Fruit fly (Drosophila melanogaster) whole organism, embryonic: ENCODE measurements around the gene CG44405.

Experiments used
- Aef1 ChIP-seq: fragments of 200-800 bp; sonication (Bioruptor generic); IDR thresholded peaks from 3 replicates; pipeline ENCODE4 v1.3.6; 2022; ENCODE audit warnings: missing biosample characterization, missing genetic modification characterization
- Awh ChIP-seq: fragments of 200-800 bp; sonication (Bioruptor generic); IDR thresholded peaks from 2 replicates; pipeline ENCODE4, ENCODE4 v1.3.6; 2022; ENCODE audit warnings: missing biosample characterization, missing genetic modification characterization
- BEAF-32 ChIP-seq: fragments of 200-800 bp; sonication (Bioruptor generic); optimal IDR thresholded peaks from 3 replicates; lab custom pipeline; 2017; ENCODE audit warnings: missing biosample characterization, missing genetic modification characterization, mild to moderate bottlenecking, moderate library complexity, missing genetic modification reagents
- CG10654 ChIP-seq: fragments of 200-800 bp; sonication (Bioruptor generic); optimal IDR thresholded peaks from 2 replicates; lab custom pipeline; 2016; ENCODE audit warnings: missing biosample characterization, missing genetic modification characterization
- CG11456 ChIP-seq: fragments of 200-800 bp; sonication (Bioruptor generic); IDR thresholded peaks from 3 replicates; pipeline ENCODE4 v1.3.6; 2022; ENCODE audit warnings: missing biosample characterization, missing genetic modification characterization
- CG12391 ChIP-seq: fragments of 200-800 bp; sonication (Bioruptor generic); optimal IDR thresholded peaks from 3 replicates; lab custom pipeline; 2018; ENCODE audit warnings: missing biosample characterization, mild to moderate bottlenecking, missing genetic modification characterization, moderate library complexity
- CG13775 ChIP-seq: fragments of 200-800 bp; sonication (Bioruptor generic); optimal IDR thresholded peaks from 3 replicates; lab custom pipeline; 2017; ENCODE audit warnings: missing biosample characterization, mild to moderate bottlenecking, missing genetic modification characterization
- CG15514 ChIP-seq: fragments of 200-800 bp; sonication (Bioruptor generic); optimal IDR thresholded peaks from 3 replicates; lab custom pipeline; 2017; ENCODE audit warnings: missing biosample characterization, missing genetic modification characterization, mild to moderate bottlenecking, moderate library complexity, missing genetic modification reagents
- CG17912 ChIP-seq: fragments of 200-800 bp; sonication (Bioruptor generic); optimal IDR thresholded peaks from 2 replicates; lab custom pipeline; 2018; ENCODE audit warnings: missing biosample characterization, mild to moderate bottlenecking, missing genetic modification characterization
- CG1792 ChIP-seq: fragments of 200-800 bp; sonication (Bioruptor generic); optimal IDR thresholded peaks from 2 replicates; lab custom pipeline; 2016; ENCODE audit warnings: missing biosample characterization, missing genetic modification characterization
- CG4424 ChIP-seq: fragments of 200-800 bp; sonication (Bioruptor generic); optimal IDR thresholded peaks from 3 replicates; lab custom pipeline; 2016; ENCODE audit warnings: missing biosample characterization, missing genetic modification characterization
- CG4617 ChIP-seq: fragments of 200-800 bp; sonication (Bioruptor generic); optimal IDR thresholded peaks from 3 replicates; lab custom pipeline; 2016; ENCODE audit warnings: missing biosample characterization, missing genetic modification characterization, borderline replicate concordance
- CG7271 ChIP-seq: fragments of 200-800 bp; sonication (Bioruptor generic); optimal IDR thresholded peaks from 2 replicates; lab custom pipeline; 2018; ENCODE audit warnings: missing biosample characterization, mild to moderate bottlenecking, missing genetic modification characterization, moderate library complexity
- CG7357 ChIP-seq: fragments of 200-800 bp; sonication (Bioruptor generic); IDR thresholded peaks from 3 replicates; pipeline ENCODE4 v1.3.6; 2022; ENCODE audit warnings: missing biosample characterization, missing genetic modification characterization
- Camta ChIP-seq: fragments of 200-800 bp; sonication (Bioruptor generic); optimal IDR thresholded peaks from 2 replicates; lab custom pipeline; 2016; ENCODE audit warnings: missing biosample characterization, missing genetic modification characterization
- D ChIP-seq, 2 experiments: fragments of 200-800 bp in 1 of 2; fragments of >200 bp in 1 of 2; sonication (Bioruptor generic) in 1 of 2; optimal IDR thresholded peaks; 2 replicates in 1 of 2; 3 replicates in 1 of 2; lab custom pipeline; 2017; ENCODE audit warnings: mild to moderate bottlenecking in 1 of 2, missing biosample characterization in 1 of 2, missing genetic modification characterization in 1 of 2, missing genetic modification reagents in 1 of 2
- Doc2 ChIP-seq: fragments of 200-800 bp; sonication (Bioruptor generic); IDR thresholded peaks from 2 replicates; pipeline ENCODE4 v1.3.6; 2022; ENCODE audit warnings: missing biosample characterization, missing genetic modification characterization
- Doc3 ChIP-seq: fragments of 200-800 bp; sonication (Bioruptor generic); IDR thresholded peaks from 3 replicates; pipeline ENCODE4 v1.3.6; 2022; ENCODE audit warnings: missing biosample characterization, missing genetic modification characterization; ENCODE audit not compliant: partially characterized antibody
- HmgZ ChIP-seq: fragments of 200-800 bp; sonication (Bioruptor generic); optimal IDR thresholded peaks from 2 replicates; lab custom pipeline; 2018; ENCODE audit warnings: missing biosample characterization, mild to moderate bottlenecking, missing genetic modification characterization
- Hr3 ChIP-seq: fragments of 200-800 bp; sonication (Bioruptor generic); optimal IDR thresholded peaks from 3 replicates; lab custom pipeline; 2016; ENCODE audit warnings: missing biosample characterization, missing genetic modification characterization
- MTF-1 ChIP-seq: fragments of 200-800 bp; sonication (Bioruptor generic); optimal IDR thresholded peaks from 2 replicates; lab custom pipeline; 2018; ENCODE audit warnings: missing biosample characterization, mild to moderate bottlenecking, missing genetic modification characterization, borderline replicate concordance
- Med ChIP-seq: fragments of 200-800 bp; sonication (Bioruptor generic); peaks from one replicate; lab custom pipeline; 2016; ENCODE audit warnings: missing biosample characterization, missing genetic modification characterization, mild to moderate bottlenecking, inconsistent platforms, moderate library complexity
- Ravus ChIP-seq: fragments of 200-800 bp; sonication (Bioruptor generic); IDR thresholded peaks from 2 replicates; pipeline ENCODE4 v1.3.6; 2022; ENCODE audit warnings: missing biosample characterization, missing genetic modification characterization
- Six4 ChIP-seq: fragments of 200-800 bp; sonication (Bioruptor generic); optimal IDR thresholded peaks from 2 replicates; lab custom pipeline; 2016; ENCODE audit warnings: missing biosample characterization, missing genetic modification characterization
- Ssrp ChIP-seq: fragments of 200-800 bp; sonication (Bioruptor generic); optimal IDR thresholded peaks from 2 replicates; lab custom pipeline; 2018; ENCODE audit warnings: missing biosample characterization, mild to moderate bottlenecking, missing genetic modification characterization, moderate library complexity
- Xrp1 ChIP-seq: fragments of 200-800 bp; sonication (Bioruptor generic); IDR thresholded peaks from 2 replicates; pipeline ENCODE4 v1.3.6; 2022; ENCODE audit warnings: missing biosample characterization, missing genetic modification characterization
- YL-1 ChIP-seq: fragments of 200-800 bp; sonication (Bioruptor generic); optimal IDR thresholded peaks from 3 replicates; lab custom pipeline; 2017; ENCODE audit warnings: missing biosample characterization, mild to moderate bottlenecking, missing genetic modification characterization
- ci ChIP-seq: fragments of 200-800 bp; sonication (Bioruptor generic); IDR thresholded peaks from 3 replicates; pipeline ENCODE4 v1.3.6; 2022; ENCODE audit warnings: missing biosample characterization, missing genetic modification characterization
- crol ChIP-seq: fragments of 200-800 bp; sonication (Bioruptor generic); IDR thresholded peaks from 2 replicates; pipeline ENCODE4 v1.3.6; 2022; ENCODE audit warnings: missing biosample characterization, missing genetic modification characterization
- cwo ChIP-seq: fragments of 200-800 bp; sonication (Bioruptor generic); optimal IDR thresholded peaks from 3 replicates; lab custom pipeline; 2017; ENCODE audit warnings: missing biosample characterization, missing genetic modification characterization, mild to moderate bottlenecking, moderate library complexity, missing genetic modification reagents
- ewg ChIP-seq: fragments of 200-800 bp; sonication (Bioruptor generic); optimal IDR thresholded peaks from 3 replicates; lab custom pipeline; 2017; ENCODE audit warnings: mild to moderate bottlenecking, missing biosample characterization, missing genetic modification reagents, missing genetic modification characterization
- exex ChIP-seq: fragments of 200-800 bp; sonication (Bioruptor generic); optimal IDR thresholded peaks from 4 replicates; lab custom pipeline; 2018; ENCODE audit warnings: missing biosample characterization, mild to moderate bottlenecking, missing genetic modification characterization, moderate library complexity
- gce ChIP-seq: fragments of 200-800 bp; sonication (Bioruptor generic); IDR thresholded peaks from 3 replicates; pipeline ENCODE4 v1.3.6; 2022; ENCODE audit warnings: missing biosample characterization, missing genetic modification characterization
- gcm2 ChIP-seq: fragments of 200-800 bp; sonication (Bioruptor generic); optimal IDR thresholded peaks from 2 replicates; lab custom pipeline; 2016; ENCODE audit warnings: missing biosample characterization, missing genetic modification characterization
- gfzf ChIP-seq: fragments of 200-800 bp; sonication (Bioruptor generic); optimal IDR thresholded peaks from 2 replicates; lab custom pipeline; 2016; ENCODE audit warnings: missing biosample characterization, mild to moderate bottlenecking, missing genetic modification characterization, moderate library complexity
- gro ChIP-seq: fragments of 200-800 bp; sonication (Bioruptor generic); optimal IDR thresholded peaks from 2 replicates; lab custom pipeline; 2016; ENCODE audit warnings: missing biosample characterization, missing genetic modification characterization
- ind ChIP-seq: fragments of 200-800 bp; sonication (Bioruptor generic); optimal IDR thresholded peaks from 3 replicates; lab custom pipeline; 2016; ENCODE audit warnings: missing biosample characterization, missing genetic modification characterization
- jumu ChIP-seq: fragments of 200-800 bp; sonication (Bioruptor generic); optimal IDR thresholded peaks from 3 replicates; lab custom pipeline; 2016; ENCODE audit warnings: missing biosample characterization, missing genetic modification characterization
- lola ChIP-seq, 3 experiments: fragments of >200 bp in 2 of 3; fragments of 200-800 bp in 1 of 3; sonication (Bioruptor generic) in 1 of 3; optimal IDR thresholded peaks; 2 replicates each; lab custom pipeline; 2017 to 2019; ENCODE audit warnings: missing biosample characterization in 3 of 3, missing genetic modification characterization in 3 of 3, mild to moderate bottlenecking in 1 of 3, moderate library complexity in 1 of 3
- nom ChIP-seq: fragments of 200-800 bp; sonication (Bioruptor generic); optimal IDR thresholded peaks from 2 replicates; lab custom pipeline; 2017; ENCODE audit warnings: missing biosample characterization, missing genetic modification characterization, mild to moderate bottlenecking, moderate library complexity, missing genetic modification reagents
- p53 ChIP-seq: fragments of 200-800 bp; sonication (Bioruptor generic); optimal IDR thresholded peaks from 2 replicates; lab custom pipeline; 2016; ENCODE audit warnings: missing biosample characterization, missing genetic modification characterization
- run ChIP-seq: fragments of 200-800 bp; sonication (Bioruptor generic); optimal IDR thresholded peaks from 3 replicates; lab custom pipeline; 2018; ENCODE audit warnings: missing biosample characterization, mild to moderate bottlenecking, missing genetic modification characterization
- schlank ChIP-seq: fragments of 200-800 bp; sonication (Bioruptor generic); optimal IDR thresholded peaks from 2 replicates; lab custom pipeline; 2018; ENCODE audit warnings: missing biosample characterization, mild to moderate bottlenecking, missing genetic modification characterization
- sd ChIP-seq: fragments of 200-800 bp; sonication (Bioruptor generic); optimal IDR thresholded peaks from 3 replicates; lab custom pipeline; 2018; ENCODE audit warnings: missing biosample characterization, mild to moderate bottlenecking, missing genetic modification characterization, moderate library complexity
- seq ChIP-seq: fragments of 200-800 bp; sonication (Bioruptor generic); IDR thresholded peaks from 2 replicates; pipeline ENCODE4 v1.3.6; 2022; ENCODE audit warnings: missing biosample characterization, missing genetic modification characterization
- sna ChIP-seq: fragments of 200-800 bp; sonication (Bioruptor generic); IDR thresholded peaks from 2 replicates; pipeline ENCODE4 v1.3.6; 2022; ENCODE audit warnings: missing biosample characterization, missing genetic modification characterization; ENCODE audit not compliant: partially characterized antibody
- tap ChIP-seq: fragments of 200-800 bp; optimal IDR thresholded peaks from 3 replicates; lab custom pipeline; 2019; ENCODE audit warnings: missing biosample characterization, mild to moderate bottlenecking, missing genetic modification characterization, moderate library complexity
- wor ChIP-seq: fragments of 200-800 bp; sonication (Bioruptor generic); IDR thresholded peaks from 2 replicates; pipeline ENCODE4 v1.3.6; 2022; ENCODE audit warnings: missing biosample characterization, missing genetic modification characterization

Gene CG44405

dm6 chr2L:16325515-16326257, 16.4 kb downstream of the CG44405 start, which contains the start of gene cact (continued):
- peak; percentile 93 for TF ChIP-seq CG15514
- peak; percentile 95 for TF ChIP-seq Aef1
- TF ChIP-seq CG13775 (GFP tag; lab: Kevin White, UChicago), result peak; percentile 93
- TF ChIP-seq p53 (GFP tag; lab: Kevin White, UChicago), result peak; percentile 83
- TF ChIP-seq CG4424 (GFP tag; lab: Kevin White, UChicago), result peak; percentile 92
- TF ChIP-seq run, result peak; percentile 89
- no peak for TF ChIP-seq sd (tag; lab: Kevin White, UChicago)
- peak; percentile 88 for TF ChIP-seq CG7357 (GFP tag; lab: Robert Waterston, UW)
- TF ChIP-seq D (optimal IDR thresholded peaks at IDR 0.05; lab: Kevin White, UChicago), result no peak
- peak; percentile 81 for TF ChIP-seq D (GFP tag; optimal IDR thresholded peaks at IDR 0.05; lab: Kevin White, UChicago)
- peak; percentile 79 for TF ChIP-seq wor
- peak; percentile 76 for TF ChIP-seq gcm2 (GFP tag; lab: Kevin White, UChicago)
- TF ChIP-seq ind (GFP tag; lab: Kevin White, UChicago), result peak; percentile 94
- TF ChIP-seq CG17912, result peak; percentile 66
- TF ChIP-seq schlank (tag; lab: Kevin White, UChicago), result peak; percentile 80
- peak; percentile 95 for TF ChIP-seq HmgZ (tag; lab: Kevin White, UChicago)
- TF ChIP-seq gro, result peak; percentile 95
- TF ChIP-seq seq (GFP tag; lab: Robert Waterston, UW), result peak; percentile 88
- TF ChIP-seq Hr3, result peak; percentile 92
- peak; percentile 73 for TF ChIP-seq CG7271
- TF ChIP-seq nom (GFP tag; lab: Kevin White, UChicago), result peak; percentile 73
- TF ChIP-seq ewg (GFP tag; lab: Kevin White, UChicago), result peak; percentile 83
- TF ChIP-seq CG10654, result peak; percentile 86
- TF ChIP-seq Med, result peak; percentile 99
- TF ChIP-seq ci, result peak; percentile 89
- TF ChIP-seq exex (tag; lab: Kevin White, UChicago), result peak; percentile 81
- peak; percentile 87 for TF ChIP-seq Camta (GFP tag; lab: Kevin White, UChicago)
- TF ChIP-seq Ssrp, result peak; percentile 91
- peak; percentile 41 for TF ChIP-seq CG4617 (GFP tag; lab: Kevin White, UChicago)
- TF ChIP-seq jumu (GFP tag; lab: Kevin White, UChicago), result peak; percentile 94
- TF ChIP-seq gce (GFP tag; lab: Robert Waterston, UW), result no peak
- TF ChIP-seq crol (GFP tag; lab: Robert Waterston, UW), result no peak; the same call in none of the 2 replicates
- peak; percentile 91 for TF ChIP-seq CG11456 (GFP tag; lab: Robert Waterston, UW)
- peak; percentile 71 for TF ChIP-seq tap
- peak; percentile 89 for TF ChIP-seq cwo (GFP tag; lab: Kevin White, UChicago)
- TF ChIP-seq Awh (GFP tag; lab: Robert Waterston, UW), result peak; percentile 69
- peak; percentile 73; the same call in 1 of the 2 replicates for TF ChIP-seq sna
- TF ChIP-seq lola (GFP tag; optimal IDR thresholded peaks at IDR 0.05; lab: Kevin White, UChicago), result peak in 1 of 3 experiments; percentile 90
- peak; percentile 46 for TF ChIP-seq gfzf
- TF ChIP-seq MTF-1, result peak; percentile 40
- TF ChIP-seq Six4 (GFP tag; lab: Kevin White, UChicago), result peak; percentile 86
- peak; percentile 70 for TF ChIP-seq YL-1
- TF ChIP-seq BEAF-32 (GFP tag; lab: Kevin White, UChicago), result peak; percentile 70
- TF ChIP-seq CG1792 (GFP tag; lab: Kevin White, UChicago), result peak; percentile 91
- peak; percentile 95 for TF ChIP-seq Xrp1 (GFP tag; lab: Robert Waterston, UW)
- TF ChIP-seq CG12391 (tag; lab: Kevin White, UChicago), result peak; percentile 97
- TF ChIP-seq Doc2 (GFP tag; lab: Robert Waterston, UW), result peak; percentile 70
- no peak for TF ChIP-seq Doc3 (GFP tag; lab: Robert Waterston, UW)
- TF ChIP-seq Ravus (GFP tag; lab: Robert Waterston, UW), result peak; percentile 75
